In the genomic region with DNA sequence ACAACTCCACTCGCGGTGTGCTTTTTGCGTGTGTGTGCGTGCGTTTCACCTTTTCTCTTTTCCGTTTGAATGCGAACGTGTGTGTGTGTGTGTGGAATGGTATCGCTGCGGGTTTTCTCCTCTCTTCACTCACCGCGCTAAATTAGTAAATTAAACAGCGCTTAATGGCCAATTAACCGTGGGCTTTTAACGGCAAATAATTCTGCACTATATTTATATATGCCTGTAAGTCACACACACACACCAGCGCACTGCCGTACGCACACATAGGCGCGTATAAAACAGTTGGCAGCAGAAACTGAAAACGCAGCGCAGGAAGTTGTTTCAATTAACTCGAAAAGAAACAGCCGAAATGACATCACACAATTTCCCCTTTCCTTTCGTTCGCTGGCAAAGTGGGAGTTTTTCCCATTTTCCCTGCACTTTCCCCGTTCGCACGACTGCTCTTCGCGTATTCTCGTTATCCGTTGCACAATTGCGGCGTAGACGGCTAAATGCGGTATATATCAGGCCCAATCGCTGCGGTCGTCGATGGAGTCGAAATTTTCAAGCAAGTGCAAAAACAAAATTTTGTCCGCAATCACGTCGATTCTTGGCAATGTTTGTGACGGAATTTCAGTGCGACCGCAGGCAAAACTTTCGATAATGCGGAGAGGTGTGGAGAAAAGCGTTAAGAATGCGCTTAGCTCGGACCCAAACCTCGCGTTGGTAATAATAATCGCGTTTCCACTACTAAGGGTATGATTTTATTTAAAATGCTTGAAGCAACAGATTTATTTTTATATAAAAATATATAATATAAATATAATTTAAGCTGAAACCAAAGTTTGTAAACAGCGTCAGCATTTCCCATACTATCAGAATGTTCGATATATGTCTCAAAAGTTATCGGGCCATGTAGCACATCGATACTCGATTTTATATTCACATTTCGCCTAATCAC, we compare ENCODE assay signal across 1 fruit fly cellular context.
TF ChIP-seq lines count a peak whose summit lies in the region.

A gene (minus strand): TSS at position 634 of the 943 bp plus-strand sequence.

TF ChIP-seq in whole organism, embryonic, 481 proteins besides CTCF, POLR2A, EP300 and RAD21 (continued from another document and continues in another):
- peak in 1 of 2 experiments; percentile 0 for TF ChIP-seq bsh (GFP tag; optimal IDR thresholded peaks at IDR 0.05; lab: Kevin White, UChicago)
- peak; percentile 37 for TF ChIP-seq sens (GFP tag; lab: Kevin White, UChicago)
- peak; percentile 30 for TF ChIP-seq sug (tag; optimal IDR thresholded peaks at IDR 0.05; lab: Kevin White, UChicago)
- TF ChIP-seq Dll (GFP tag; IDR thresholded peaks at IDR 0.05; lab: Robert Waterston, UW; ENCODE audit: partially characterized antibody) = peak; percentile 78
- peak; percentile 24 for TF ChIP-seq HLHmδ (GFP tag; optimal IDR thresholded peaks at IDR 0.05; lab: Kevin White, UChicago)
- TF ChIP-seq CG31441 (GFP tag; IDR thresholded peaks at IDR 0.05; lab: Robert Waterston, UW) = peak; percentile 47; the same call in 1 of the 2 replicates
- TF ChIP-seq Jarid2 (GFP tag; optimal IDR thresholded peaks at IDR 0.05; lab: Kevin White, UChicago) = peak; percentile 65
- TF ChIP-seq CG13287 (GFP tag; IDR thresholded peaks at IDR 0.05; lab: Robert Waterston, UW; ENCODE audit: partially characterized antibody) = peak; percentile 78
- TF ChIP-seq CG11723 (GFP tag; optimal IDR thresholded peaks at IDR 0.05; lab: Kevin White, UChicago) = no peak
- TF ChIP-seq CG18262 (tag; optimal IDR thresholded peaks at IDR 0.05; lab: Kevin White, UChicago) = peak; percentile 11
- peak; percentile 49; the same call in 1 of the 3 replicates for TF ChIP-seq Opbp (GFP tag; IDR thresholded peaks at IDR 0.05; lab: Robert Waterston, UW; ENCODE audit: partially characterized antibody)
- TF ChIP-seq CG14050 (GFP tag; IDR thresholded peaks at IDR 0.05; lab: Robert Waterston, UW) = no peak
- TF ChIP-seq CG13894 (tag; optimal IDR thresholded peaks at IDR 0.05; lab: Kevin White, UChicago) = peak; percentile 51
- no peak for TF ChIP-seq CHES-1-like (GFP tag; optimal IDR thresholded peaks at IDR 0.05; lab: Kevin White, UChicago)
- TF ChIP-seq luna (GFP tag; optimal IDR thresholded peaks at IDR 0.05; lab: Kevin White, UChicago) = no peak
- TF ChIP-seq CG13123 (GFP tag; optimal IDR thresholded peaks at IDR 0.05; lab: Kevin White, UChicago) = no peak
- TF ChIP-seq Dek (tag; optimal IDR thresholded peaks at IDR 0.05; lab: Kevin White, UChicago) = peak; percentile 24
- peak; percentile 9 for TF ChIP-seq CG7745 (tag; optimal IDR thresholded peaks at IDR 0.05; lab: Kevin White, UChicago)
- TF ChIP-seq MTF-1 (GFP tag; optimal IDR thresholded peaks at IDR 0.05; lab: Kevin White, UChicago; ENCODE audit: borderline replicate concordance) = no peak
- peak; percentile 12 for TF ChIP-seq run (tag; optimal IDR thresholded peaks at IDR 0.05; lab: Kevin White, UChicago)
- no peak for TF ChIP-seq Ptx1 (GFP tag; IDR thresholded peaks at IDR 0.05; lab: Robert Waterston, UW)
- peak; percentile 29 for TF ChIP-seq CG17385 (GFP tag; optimal IDR thresholded peaks at IDR 0.05; lab: Kevin White, UChicago)
- peak; percentile 31 for TF ChIP-seq Bdp1 (GFP tag; optimal IDR thresholded peaks at IDR 0.05; lab: Kevin White, UChicago)
- TF ChIP-seq Pdp1 (GFP tag; optimal IDR thresholded peaks at IDR 0.05; lab: Kevin White, UChicago) = peak in 1 of 2 experiments; percentile 62
- no peak for TF ChIP-seq CG3726 (GFP tag; IDR thresholded peaks at IDR 0.05; lab: Robert Waterston, UW)
- peak; percentile 66 for TF ChIP-seq p53 (GFP tag; optimal IDR thresholded peaks at IDR 0.05; lab: Kevin White, UChicago)
- TF ChIP-seq Antp (GFP tag; optimal IDR thresholded peaks at IDR 0.05; lab: Kevin White, UChicago) = no peak
- no peak for TF ChIP-seq CG11456 (GFP tag; IDR thresholded peaks at IDR 0.05; lab: Robert Waterston, UW)
- TF ChIP-seq gfzf (GFP tag; optimal IDR thresholded peaks at IDR 0.05; lab: Kevin White, UChicago) = peak; percentile 90
- no peak; the same call in 1 of the 2 replicates for TF ChIP-seq bbx (GFP tag; IDR thresholded peaks at IDR 0.05; lab: Robert Waterston, UW; ENCODE audit: partially characterized antibody)
- TF ChIP-seq MBD-R2 (GFP tag; IDR thresholded peaks at IDR 0.05; lab: Robert Waterston, UW) = peak; percentile 52
- TF ChIP-seq Hr78 (GFP tag; optimal IDR thresholded peaks at IDR 0.05; lab: Kevin White, UChicago) = no peak
- peak; percentile 1 for TF ChIP-seq caup (GFP tag; optimal IDR thresholded peaks at IDR 0.05; lab: Kevin White, UChicago; ENCODE audit: severe bottlenecking)
- TF ChIP-seq CG2120 (GFP tag; optimal IDR thresholded peaks at IDR 0.05; lab: Kevin White, UChicago) = peak; percentile 14
- TF ChIP-seq CG1603 (tag; optimal IDR thresholded peaks at IDR 0.05; lab: Kevin White, UChicago) = peak; percentile 35
- TF ChIP-seq twi (tag; optimal IDR thresholded peaks at IDR 0.05; lab: Kevin White, UChicago) = no peak
- TF ChIP-seq sima (GFP tag; optimal IDR thresholded peaks at IDR 0.05; lab: Kevin White, UChicago) = no peak
- TF ChIP-seq vfl (GFP tag; optimal IDR thresholded peaks at IDR 0.05; lab: Kevin White, UChicago) = no peak
- no peak for TF ChIP-seq CG1529 (GFP tag; optimal IDR thresholded peaks at IDR 0.05; lab: Kevin White, UChicago)
- TF ChIP-seq CG6683 (GFP tag; optimal IDR thresholded peaks at IDR 0.05; lab: Kevin White, UChicago) = no peak
- TF ChIP-seq CG8924 (tag; optimal IDR thresholded peaks at IDR 0.05; lab: Kevin White, UChicago) = peak; percentile 24
- TF ChIP-seq nom (GFP tag; optimal IDR thresholded peaks at IDR 0.05; lab: Kevin White, UChicago) = peak; percentile 35
- TF ChIP-seq odd (GFP tag; optimal IDR thresholded peaks at IDR 0.05; lab: Kevin White, UChicago) = peak; percentile 31
- 0 out of 3 replicates have a peak, but pooled peaks have one; percentile 36 for TF ChIP-seq CG17361 (GFP tag; IDR thresholded peaks at IDR 0.05; lab: Robert Waterston, UW)
- no peak for TF ChIP-seq Chrac-16 (GFP tag; optimal IDR thresholded peaks at IDR 0.05; lab: Kevin White, UChicago)
- TF ChIP-seq CG34224 (GFP tag; IDR thresholded peaks at IDR 0.05; lab: Robert Waterston, UW; ENCODE audit: partially characterized antibody) = peak; percentile 50; the same call in 1 of the 3 replicates
- peak; percentile 54 for TF ChIP-seq inv (GFP tag; IDR thresholded peaks at IDR 0.05; lab: Robert Waterston, UW; ENCODE audit: partially characterized antibody)
- no peak for TF ChIP-seq Xrp1 (GFP tag; IDR thresholded peaks at IDR 0.05; lab: Robert Waterston, UW)
- peak; percentile 3 for TF ChIP-seq gsb-n (tag; optimal IDR thresholded peaks at IDR 0.05; lab: Kevin White, UChicago)
- TF ChIP-seq Ets65A (GFP tag; lab: Kevin White, UChicago) = no peak
- TF ChIP-seq CG12769 (tag; optimal IDR thresholded peaks at IDR 0.05; lab: Kevin White, UChicago) = peak; percentile 54
- TF ChIP-seq CG10543 (GFP tag; optimal IDR thresholded peaks at IDR 0.05; lab: Kevin White, UChicago) = peak; percentile 12
- TF ChIP-seq dmrt99B (tag; optimal IDR thresholded peaks at IDR 0.05; lab: Kevin White, UChicago) = no peak
- TF ChIP-seq mam (GFP tag; optimal IDR thresholded peaks at IDR 0.05; lab: Kevin White, UChicago) = no peak
- peak; percentile 37 for TF ChIP-seq lbe (GFP tag; optimal IDR thresholded peaks at IDR 0.05; lab: Kevin White, UChicago)
- TF ChIP-seq CG34376 (GFP tag; optimal IDR thresholded peaks at IDR 0.05; lab: Kevin White, UChicago) = peak; percentile 28
- TF ChIP-seq Hr51 (GFP tag; optimal IDR thresholded peaks at IDR 0.05; lab: Kevin White, UChicago) = no peak
- TF ChIP-seq scrt (GFP tag; optimal IDR thresholded peaks at IDR 0.05; lab: Kevin White, UChicago) = peak; percentile 22
- no peak for TF ChIP-seq CG17359 (tag; optimal IDR thresholded peaks at IDR 0.05; lab: Kevin White, UChicago)
- TF ChIP-seq Sry-δ (GFP tag; optimal IDR thresholded peaks at IDR 0.05; lab: Kevin White, UChicago) = peak; percentile 56
- TF ChIP-seq YL-1 (GFP tag; optimal IDR thresholded peaks at IDR 0.05; lab: Kevin White, UChicago) = peak; percentile 76
- TF ChIP-seq CG7357 (GFP tag; IDR thresholded peaks at IDR 0.05; lab: Robert Waterston, UW) = peak; percentile 91
- TF ChIP-seq CG16813 (GFP tag; IDR thresholded peaks at IDR 0.05; lab: Robert Waterston, UW; ENCODE audit: partially characterized antibody) = peak; percentile 66
- TF ChIP-seq CG1647 (GFP tag; optimal IDR thresholded peaks at IDR 0.05; lab: Kevin White, UChicago) = no peak
- TF ChIP-seq CG11560 (tag; IDR thresholded peaks at IDR 0.05; lab: Robert Waterston, UW) = peak; percentile 97
- no peak for TF ChIP-seq CG31365 (tag; optimal IDR thresholded peaks at IDR 0.05; lab: Kevin White, UChicago)
- TF ChIP-seq CG6791 (GFP tag; IDR thresholded peaks at IDR 0.05; lab: Robert Waterston, UW; ENCODE audit: partially characterized antibody) = peak; percentile 63; the same call in 1 of the 3 replicates
- peak; percentile 42 for TF ChIP-seq zen (tag; optimal IDR thresholded peaks at IDR 0.05; lab: Kevin White, UChicago)
- peak; percentile 72 for TF ChIP-seq Lhr (GFP tag; optimal IDR thresholded peaks at IDR 0.05; lab: Kevin White, UChicago)
- TF ChIP-seq grau (tag; optimal IDR thresholded peaks at IDR 0.05; lab: Kevin White, UChicago) = peak; percentile 20
- peak; percentile 23; the same call in 1 of the 2 replicates for TF ChIP-seq CG9932 (GFP tag; IDR thresholded peaks at IDR 0.05; lab: Robert Waterston, UW)
- TF ChIP-seq knrl (GFP tag; IDR thresholded peaks at IDR 0.05; lab: Robert Waterston, UW; ENCODE audit: partially characterized antibody) = peak; percentile 73
- peak; percentile 98 for TF ChIP-seq sd (tag; optimal IDR thresholded peaks at IDR 0.05; lab: Kevin White, UChicago)
- TF ChIP-seq Fer3 (tag; optimal IDR thresholded peaks at IDR 0.05; lab: Kevin White, UChicago) = peak; percentile 5
- peak; percentile 88 for TF ChIP-seq pzg (GFP tag; optimal IDR thresholded peaks at IDR 0.05; lab: Kevin White, UChicago)
- TF ChIP-seq Ada2b (GFP tag; IDR thresholded peaks at IDR 0.05; lab: Robert Waterston, UW) = no peak
- no peak for TF ChIP-seq Dad (GFP tag; optimal IDR thresholded peaks at IDR 0.05; lab: Kevin White, UChicago)
- TF ChIP-seq CG17328 (GFP tag; IDR thresholded peaks at IDR 0.05; lab: Robert Waterston, UW) = 0 out of 2 replicates have a peak, but pooled peaks have one; percentile 26
- no peak for TF ChIP-seq CG17568 (GFP tag; optimal IDR thresholded peaks at IDR 0.05; lab: Kevin White, UChicago)
- TF ChIP-seq CG9727 (GFP tag; optimal IDR thresholded peaks at IDR 0.05; lab: Kevin White, UChicago) = peak; percentile 28
- no peak for TF ChIP-seq CG31224 (GFP tag; IDR thresholded peaks at IDR 0.05; lab: Robert Waterston, UW)
- peak; percentile 7 for TF ChIP-seq CG6254 (GFP tag; optimal IDR thresholded peaks at IDR 0.05; lab: Kevin White, UChicago)
- no peak for TF ChIP-seq gcm2 (GFP tag; optimal IDR thresholded peaks at IDR 0.05; lab: Kevin White, UChicago)
- TF ChIP-seq HLH4C (GFP tag; IDR thresholded peaks at IDR 0.05; lab: Robert Waterston, UW; ENCODE audit: partially characterized antibody) = peak; percentile 80
- peak; percentile 46 for TF ChIP-seq CG17802 (tag; optimal IDR thresholded peaks at IDR 0.05; lab: Kevin White, UChicago)
- TF ChIP-seq Abd-B (GFP tag; optimal IDR thresholded peaks at IDR 0.05; lab: Kevin White, UChicago) = peak; percentile 39
- peak; percentile 17; the same call in 1 of the 2 replicates for TF ChIP-seq Atf6 (GFP tag; IDR thresholded peaks at IDR 0.05; lab: Robert Waterston, UW)
- peak; percentile 35; the same call in 1 of the 2 replicates for TF ChIP-seq CG42726 (GFP tag; IDR thresholded peaks at IDR 0.05; lab: Robert Waterston, UW; ENCODE audit: partially characterized antibody)
- no peak for TF ChIP-seq Dip3 (GFP tag; optimal IDR thresholded peaks at IDR 0.05; lab: Kevin White, UChicago)
- 0 out of 3 replicates have a peak, but pooled peaks have one; percentile 12 for TF ChIP-seq Aef1 (GFP tag; IDR thresholded peaks at IDR 0.05; lab: Robert Waterston, UW)
- no peak for TF ChIP-seq CG4854 (GFP tag; optimal IDR thresholded peaks at IDR 0.05; lab: Kevin White, UChicago)
- peak; percentile 26; the same call in 1 of the 2 replicates for TF ChIP-seq sob (GFP tag; IDR thresholded peaks at IDR 0.05; lab: Robert Waterston, UW)
- peak; percentile 41; the same call in 1 of the 2 replicates for TF ChIP-seq E2f2 (GFP tag; IDR thresholded peaks at IDR 0.05; lab: Robert Waterston, UW)
- TF ChIP-seq B-H2 (GFP tag; optimal IDR thresholded peaks at IDR 0.05; lab: Kevin White, UChicago) = no peak
- peak; percentile 68 for TF ChIP-seq CG15601 (tag; optimal IDR thresholded peaks at IDR 0.05; lab: Kevin White, UChicago)
- no peak for TF ChIP-seq NFAT (GFP tag; IDR thresholded peaks at IDR 0.05; lab: Robert Waterston, UW)
- no peak for TF ChIP-seq jumu (GFP tag; optimal IDR thresholded peaks at IDR 0.05; lab: Kevin White, UChicago)
- no peak for TF ChIP-seq CG2129 (GFP tag; IDR thresholded peaks at IDR 0.05; lab: Robert Waterston, UW; ENCODE audit: partially characterized antibody)
- TF ChIP-seq Fer1 (GFP tag; optimal IDR thresholded peaks at IDR 0.05; lab: Kevin White, UChicago) = no peak
- peak; percentile 5 for TF ChIP-seq PHDP (tag; optimal IDR thresholded peaks at IDR 0.05; lab: Kevin White, UChicago)
- no peak for TF ChIP-seq slp2 (GFP tag; optimal IDR thresholded peaks at IDR 0.05; lab: Kevin White, UChicago)
- peak; percentile 3 for TF ChIP-seq kni (GFP tag; optimal IDR thresholded peaks at IDR 0.05; lab: Kevin White, UChicago)
- TF ChIP-seq CG18599 (GFP tag; optimal IDR thresholded peaks at IDR 0.05; lab: Kevin White, UChicago) = peak; percentile 26
- TF ChIP-seq CG8290 (GFP tag; optimal IDR thresholded peaks at IDR 0.05; lab: Kevin White, UChicago) = peak; percentile 84
- peak in 1 of 2 experiments; percentile 69 for TF ChIP-seq CG8290 (tag; optimal IDR thresholded peaks at IDR 0.05; lab: Kevin White, UChicago)
- 0 out of 3 replicates have a peak, but pooled peaks have one; percentile 26 for TF ChIP-seq CG2199 (GFP tag; IDR thresholded peaks at IDR 0.05; lab: Robert Waterston, UW)
- no peak for TF ChIP-seq CG8281 (tag; optimal IDR thresholded peaks at IDR 0.05; lab: Kevin White, UChicago)
- TF ChIP-seq nerfin-1 (tag; optimal IDR thresholded peaks at IDR 0.05; lab: Kevin White, UChicago) = peak; percentile 99
- TF ChIP-seq Hmr (GFP tag; optimal IDR thresholded peaks at IDR 0.05; lab: Kevin White, UChicago) = peak; percentile 72
- TF ChIP-seq CG13424 (tag; optimal IDR thresholded peaks at IDR 0.05; lab: Kevin White, UChicago) = peak; percentile 4
- peak; percentile 11 for TF ChIP-seq CG7928 (GFP tag; optimal IDR thresholded peaks at IDR 0.05; lab: Kevin White, UChicago)
- peak; percentile 5 for TF ChIP-seq CG3163 (GFP tag; optimal IDR thresholded peaks at IDR 0.05; lab: Kevin White, UChicago)
- TF ChIP-seq CG13296 (GFP tag; optimal IDR thresholded peaks at IDR 0.05; lab: Kevin White, UChicago) = peak; percentile 24
- peak; percentile 54 for TF ChIP-seq CG14860 (GFP tag; IDR thresholded peaks at IDR 0.05; lab: Robert Waterston, UW; ENCODE audit: partially characterized antibody)
- peak; percentile 79 for TF ChIP-seq stwl (tag; optimal IDR thresholded peaks at IDR 0.05; lab: Kevin White, UChicago)
